Fruit fly (Drosophila melanogaster): ENCODE results near the gene Nrg.

DNA sequence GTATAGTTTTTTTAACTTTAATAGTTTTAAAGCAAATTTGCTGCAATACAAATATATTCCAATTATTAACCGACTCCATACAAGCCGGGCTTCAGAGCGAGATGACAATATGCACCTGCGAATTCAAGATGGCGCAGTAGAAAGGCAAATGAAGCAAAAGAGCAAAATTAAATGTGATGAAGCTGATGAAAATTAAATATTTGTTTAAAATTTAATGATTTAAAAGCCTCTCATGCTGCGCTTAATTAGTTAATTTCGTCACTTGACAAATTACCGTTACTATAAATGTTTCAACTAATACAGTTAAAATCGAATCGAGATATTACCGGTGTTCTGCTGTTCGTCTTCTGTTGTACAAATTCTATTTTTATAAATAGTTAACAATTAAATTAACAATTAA is 28.1 kb upstream of the Nrg start, which contains the start of gene CG33181:
- TF ChIP-seq H2.0 (GFP tag; IDR thresholded peaks at IDR 0.05) (no peak), lov (optimal IDR thresholded peaks at IDR 0.05) (no peak), lov (GFP tag; IDR thresholded peaks at IDR 0.05) (no peak), gcm2 (GFP tag; optimal IDR thresholded peaks at IDR 0.05) (no peak), sob (GFP tag; IDR thresholded peaks at IDR 0.05) (no peak), psq (GFP tag; optimal IDR thresholded peaks at IDR 0.05) (no peak), ttk (GFP tag; IDR thresholded peaks at IDR 0.05) (no peak), Hr51 (GFP tag; optimal IDR thresholded peaks at IDR 0.05) (no peak), Lpt (GFP tag; optimal IDR thresholded peaks at IDR 0.05) (no peak), Elba2 (GFP tag; optimal IDR thresholded peaks at IDR 0.05) (no peak)
